ENCODE assay signal across 5 worm cellular contexts in genomic region chrII:6345195-6346158, ce11.
TF ChIP-seq lines count a peak whose summit lies in the region.

Gene C32D5.8, minus strand, starts transcription at chrII:6345964.

TF ChIP-seq in whole organism, L1 larva, 84 proteins besides CTCF, POLR2A, EP300 and RAD21 (continues in another document):
- TF ChIP-seq dsc-1 (tag; optimal IDR thresholded peaks at IDR 0.05; lab: Kevin White, UChicago) (no peak), blmp-1 (tag; optimal IDR thresholded peaks at IDR 0.05; lab: Kevin White, UChicago) (peak; percentile 37), nhr-85 (tag; lab: Kevin White, UChicago) (peak; percentile 69), aha-1 (tag; optimal IDR thresholded peaks at IDR 0.05; lab: Kevin White, UChicago) (no peak), lin-35 (GFP tag; optimal IDR thresholded peaks at IDR 0.05; lab: Kevin White, UChicago) (peak in 1 of 2 experiments; percentile 33), rnt-1 (tag; optimal IDR thresholded peaks at IDR 0.05; lab: Kevin White, UChicago) (no peak), mep-1 (tag; optimal IDR thresholded peaks at IDR 0.05; lab: Kevin White, UChicago) (peak; percentile 37), fkh-8 (tag; optimal IDR thresholded peaks at IDR 0.05; lab: Kevin White, UChicago) (peak; percentile 32), elt-3 (tag; optimal IDR thresholded peaks at IDR 0.05; lab: Kevin White, UChicago) (peak in 1 of 6 experiments; percentile 21), nhr-20 (tag; optimal IDR thresholded peaks at IDR 0.05; lab: Kevin White, UChicago) (peak; percentile 47), ama-1 (optimal IDR thresholded peaks at IDR 0.05; lab: Kevin White, UChicago) (peak; percentile 45), lin-14 (GFP tag; optimal IDR thresholded peaks at IDR 0.05; lab: Kevin White, UChicago) (peak; percentile 58), efl-3 (GFP tag; optimal IDR thresholded peaks at IDR 0.05; lab: Kevin White, UChicago) (no peak), irx-1 (tag; optimal IDR thresholded peaks at IDR 0.05; lab: Kevin White, UChicago) (no peak), dpl-1 (GFP tag; optimal IDR thresholded peaks at IDR 0.05; lab: Kevin White, UChicago) (peak in 1 of 3 experiments; percentile 8), efl-1 (optimal IDR thresholded peaks at IDR 0.05; lab: Kevin White, UChicago) (no peak), efl-1 (GFP tag; optimal IDR thresholded peaks at IDR 0.05 in 1 of 2; lab: Kevin White, UChicago) (peak in 1 of 2 experiments; percentile 79), grh-1 (GFP tag; IDR thresholded peaks at IDR 0.05; lab: Robert Waterston, UW) (0 out of 2 replicates have a peak, but pooled peaks have one; percentile 8)

TF ChIP-seq in whole organism, L2 larva, 48 proteins besides CTCF, POLR2A, EP300 and RAD21 (continues in another document):
- TF ChIP-seq Y55F3AM.14 (GFP tag; optimal IDR thresholded peaks at IDR 0.05; lab: Kevin White, UChicago): no peak
- TF ChIP-seq aly-2 (tag; optimal IDR thresholded peaks at IDR 0.05; lab: Kevin White, UChicago): no peak
- peak; percentile 10 for TF ChIP-seq sma-3 (GFP tag; optimal IDR thresholded peaks at IDR 0.05; lab: Kevin White, UChicago)
- no peak for TF ChIP-seq zag-1 (tag; optimal IDR thresholded peaks at IDR 0.05; lab: Kevin White, UChicago)
- no peak for TF ChIP-seq nhr-12 (tag; optimal IDR thresholded peaks at IDR 0.05; lab: Kevin White, UChicago)
- TF ChIP-seq unc-62 (GFP tag; optimal IDR thresholded peaks at IDR 0.05; lab: Kevin White, UChicago): no peak
- peak; percentile 45 for TF ChIP-seq blmp-1 (tag; optimal IDR thresholded peaks at IDR 0.05; lab: Kevin White, UChicago; ENCODE audit: insufficient read depth)
- no peak for TF ChIP-seq lin-39 (tag; optimal IDR thresholded peaks at IDR 0.05; lab: Kevin White, UChicago)
- TF ChIP-seq ceh-82 (tag; optimal IDR thresholded peaks at IDR 0.05; lab: Kevin White, UChicago): no peak
- TF ChIP-seq nhr-11 (tag; optimal IDR thresholded peaks at IDR 0.05; lab: Kevin White, UChicago): no peak
- TF ChIP-seq unc-39 (tag; optimal IDR thresholded peaks at IDR 0.05; lab: Kevin White, UChicago): no peak
- no peak for TF ChIP-seq snpc-4 (tag; optimal IDR thresholded peaks at IDR 0.05; lab: Kevin White, UChicago)
- peak; percentile 57 for TF ChIP-seq ceh-16 (tag; optimal IDR thresholded peaks at IDR 0.05; lab: Kevin White, UChicago)
- no peak for TF ChIP-seq C34F6.9 (tag; optimal IDR thresholded peaks at IDR 0.05; lab: Kevin White, UChicago)
- TF ChIP-seq nhr-129 (tag; optimal IDR thresholded peaks at IDR 0.05; lab: Kevin White, UChicago): no peak
- TF ChIP-seq elt-1 (tag; optimal IDR thresholded peaks at IDR 0.05; lab: Kevin White, UChicago): no peak
- no peak for TF ChIP-seq skn-1 (tag; optimal IDR thresholded peaks at IDR 0.05; lab: Kevin White, UChicago)
- no peak for TF ChIP-seq ztf-11 (tag; optimal IDR thresholded peaks at IDR 0.05; lab: Kevin White, UChicago)
- TF ChIP-seq crh-2 (tag; optimal IDR thresholded peaks at IDR 0.05; lab: Kevin White, UChicago): peak; percentile 33
- no peak for TF ChIP-seq egl-27 (tag; optimal IDR thresholded peaks at IDR 0.05; lab: Kevin White, UChicago)

TF ChIP-seq in whole organism, L3 larva, 47 proteins besides CTCF, POLR2A, EP300 and RAD21:
- TF ChIP-seq ceh-28 (tag; optimal IDR thresholded peaks at IDR 0.05; lab: Kevin White, UChicago): no peak
- TF ChIP-seq nhr-28 (tag; optimal IDR thresholded peaks at IDR 0.05; lab: Kevin White, UChicago): no peak
- peak; percentile 58 for TF ChIP-seq elt-1 (tag; optimal IDR thresholded peaks at IDR 0.05; lab: Kevin White, UChicago)
- TF ChIP-seq nhr-25 (tag; optimal IDR thresholded peaks at IDR 0.05; lab: Kevin White, UChicago): peak; percentile 81
- TF ChIP-seq pha-4 (tag; optimal IDR thresholded peaks at IDR 0.05; lab: Kevin White, UChicago): peak; percentile 55
- TF ChIP-seq elt-2 (tag; optimal IDR thresholded peaks at IDR 0.05; lab: Kevin White, UChicago): peak; percentile 20
- TF ChIP-seq nhr-43 (tag; optimal IDR thresholded peaks at IDR 0.05; lab: Kevin White, UChicago; ENCODE audit: poor library complexity, severe bottlenecking): peak; percentile 6
- TF ChIP-seq pqm-1 (tag; optimal IDR thresholded peaks at IDR 0.05; lab: Kevin White, UChicago): peak; percentile 23

TF ChIP-seq in whole organism, L4 larva, 104 proteins besides CTCF, POLR2A, EP300 and RAD21:
- no peak for TF ChIP-seq jun-1 (tag; optimal IDR thresholded peaks at IDR 0.05; lab: Kevin White, UChicago)
- TF ChIP-seq ama-1 (optimal IDR thresholded peaks at IDR 0.05; lab: Kevin White, UChicago): peak; percentile 48
- TF ChIP-seq dve-1 (tag; optimal IDR thresholded peaks at IDR 0.05; lab: Kevin White, UChicago; ENCODE audit: insufficient read depth): peak; percentile 47
- TF ChIP-seq Y105C5A.15 (GFP tag; IDR thresholded peaks at IDR 0.05; lab: Robert Waterston, UW): 0 out of 2 replicates have a peak, but pooled peaks have one; percentile 41
- TF ChIP-seq dmd-8 (GFP tag; IDR thresholded peaks at IDR 0.05; lab: Robert Waterston, UW): peak; percentile 29; the same call in 1 of the 2 replicates
- TF ChIP-seq madf-9 (GFP tag; conservative IDR thresholded peaks at IDR 0.05; lab: Robert Waterston, UW): peak; percentile 44
- TF ChIP-seq nhr-28 (tag; optimal IDR thresholded peaks at IDR 0.05; lab: Kevin White, UChicago): peak; percentile 11
- peak; percentile 30 for TF ChIP-seq ztf-7 (tag; optimal IDR thresholded peaks at IDR 0.05; lab: Kevin White, UChicago)
- peak; percentile 18 for TF ChIP-seq pqm-1 (tag; optimal IDR thresholded peaks at IDR 0.05; lab: Kevin White, UChicago)
- TF ChIP-seq hlh-11 (tag; optimal IDR thresholded peaks at IDR 0.05; lab: Kevin White, UChicago): peak; percentile 37
- no peak for TF ChIP-seq ceh-62 (tag; optimal IDR thresholded peaks at IDR 0.05; lab: Kevin White, UChicago)
- peak in 1 of 2 experiments; percentile 66 for TF ChIP-seq mdl-1 (tag; optimal IDR thresholded peaks at IDR 0.05; lab: Kevin White, UChicago)
- peak; percentile 38 for TF ChIP-seq mxl-3 (GFP tag; optimal IDR thresholded peaks at IDR 0.05; lab: Kevin White, UChicago)
- TF ChIP-seq lin-38 (GFP tag; IDR thresholded peaks at IDR 0.05; lab: Robert Waterston, UW): no peak
- TF ChIP-seq aha-1 (tag; lab: Kevin White, UChicago): peak; percentile 92
- no peak for TF ChIP-seq daf-16 (GFP tag; optimal IDR thresholded peaks at IDR 0.05; lab: Kevin White, UChicago)
- TF ChIP-seq daf-16 (tag; optimal IDR thresholded peaks at IDR 0.05; lab: Kevin White, UChicago): peak; percentile 56
- no peak for TF ChIP-seq nhr-102 (tag; optimal IDR thresholded peaks at IDR 0.05; lab: Kevin White, UChicago)
- no peak for TF ChIP-seq F10B5.3 (tag; optimal IDR thresholded peaks at IDR 0.05; lab: Kevin White, UChicago)
- 0 out of 2 replicates have a peak, but pooled peaks have one; percentile 27 for TF ChIP-seq snpc-1.2 (GFP tag; IDR thresholded peaks at IDR 0.05; lab: Robert Waterston, UW)
- no peak for TF ChIP-seq lin-13 (GFP tag; optimal IDR thresholded peaks at IDR 0.05; lab: Kevin White, UChicago)
- TF ChIP-seq lin-1 (GFP tag; IDR thresholded peaks at IDR 0.05; lab: Robert Waterston, UW): no peak
- TF ChIP-seq hlh-30 (tag; optimal IDR thresholded peaks at IDR 0.05; lab: Kevin White, UChicago; ENCODE audit: insufficient read depth): peak; percentile 75

TF ChIP-seq in whole organism, midembryonic, 9 proteins besides CTCF, POLR2A, EP300 and RAD21:
- 0 out of 2 replicates have a peak, but pooled peaks have one; percentile 21 for TF ChIP-seq ztf-23 (GFP tag; IDR thresholded peaks at IDR 0.05; lab: Robert Waterston, UW)
- no peak for TF ChIP-seq tab-1 (GFP tag; IDR thresholded peaks at IDR 0.05; lab: Robert Waterston, UW)
- no peak for TF ChIP-seq cog-1 (tag; optimal IDR thresholded peaks at IDR 0.05; lab: Kevin White, UChicago)

Comparison
In these comparisons a context has a peak if more than half of its experiments do, and no peak if none do; other contexts are left out.
1. Of the 29 proteins assayed by ChIP-seq in both whole organism, L4 larva and whole organism, L1 larva: peak only in whole organism, L4 larva: aha-1, nhr-28 and pqm-1; only in whole organism, L1 larva: mep-1; in both: ama-1; in neither: 22; mixed calls (peak in some experiments, not most) for 2.